Worm (Caenorhabditis elegans): ENCODE results near the gene tag-273.

Gene tag-273

DNA sequence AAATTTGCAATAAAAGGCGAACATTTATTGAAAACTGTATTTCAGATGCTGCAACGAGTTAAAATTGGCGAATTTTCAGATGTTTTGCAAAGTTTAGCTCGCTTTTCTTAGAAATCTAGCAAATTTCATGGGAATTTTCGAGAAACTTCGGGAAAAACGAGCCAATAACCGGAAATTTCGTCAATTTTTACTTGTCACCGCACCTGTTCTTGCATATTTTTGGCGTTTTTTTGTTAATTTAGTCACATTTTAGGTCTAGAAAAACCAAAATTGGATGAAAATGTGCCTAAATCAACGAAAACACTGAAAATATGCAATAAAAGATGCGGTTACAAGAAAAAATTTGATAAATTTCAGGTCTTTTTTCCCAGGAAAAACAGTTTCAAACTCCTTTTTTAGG is 38.1 kb downstream of the tag-273 start:
- TF ChIP-seq vab-15 (tag; optimal IDR thresholded peaks at IDR 0.05) (no peak), sup-37 (GFP tag; optimal IDR thresholded peaks at IDR 0.05) (no peak), efl-3 (GFP tag; optimal IDR thresholded peaks at IDR 0.05) (no peak), pqm-1 (tag; optimal IDR thresholded peaks at IDR 0.05) (no peak), tlp-1 (tag; optimal IDR thresholded peaks at IDR 0.05) (no peak)

DNA sequence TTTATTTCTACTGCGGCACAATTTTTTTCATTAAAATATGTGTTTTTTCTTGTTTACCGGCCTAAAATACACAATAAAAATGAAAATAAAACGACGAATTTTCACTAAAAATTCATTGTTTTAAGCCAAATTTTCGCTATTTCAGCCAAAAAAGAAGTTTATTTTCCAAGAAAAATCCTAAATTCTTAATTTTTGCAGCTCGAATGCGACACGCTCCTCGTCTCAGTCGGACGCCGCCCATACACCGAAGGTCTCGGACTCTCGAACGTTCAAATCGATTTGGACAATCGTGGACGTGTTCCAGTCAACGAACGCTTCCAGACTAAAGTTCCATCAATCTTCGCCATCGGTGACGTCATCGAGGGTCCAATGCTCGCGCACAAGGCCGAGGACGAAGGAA is 38.9 kb downstream of the tag-273 start:
- no peak for TF ChIP-seq nhr-47 (tag; optimal IDR thresholded peaks at IDR 0.05)
- no peak for TF ChIP-seq dpl-1 (GFP tag; optimal IDR thresholded peaks at IDR 0.05)
- TF ChIP-seq F16B12.6 (tag; optimal IDR thresholded peaks at IDR 0.05), result no peak
- TF ChIP-seq pag-3 (tag; optimal IDR thresholded peaks at IDR 0.05; ENCODE audit: borderline replicate concordance, insufficient read depth), result no peak
- TF ChIP-seq isw-1 (GFP tag; IDR thresholded peaks at IDR 0.05), result no peak
- TF ChIP-seq C04F5.9 (tag; optimal IDR thresholded peaks at IDR 0.05), result no peak
- no peak for TF ChIP-seq lin-15B (tag; optimal IDR thresholded peaks at IDR 0.05)
- no peak for TF ChIP-seq hlh-17 (GFP tag; optimal IDR thresholded peaks at IDR 0.05; ENCODE audit: borderline replicate concordance)
- no peak for TF ChIP-seq elt-3 (tag; optimal IDR thresholded peaks at IDR 0.05)
- TF ChIP-seq mep-1 (tag; optimal IDR thresholded peaks at IDR 0.05), result no peak
- TF ChIP-seq zip-4 (GFP tag; optimal IDR thresholded peaks at IDR 0.05), result no peak
- TF ChIP-seq alr-1 (tag; optimal IDR thresholded peaks at IDR 0.05; ENCODE audit: borderline replicate concordance), result no peak
- no peak for TF ChIP-seq tbx-2 (tag; optimal IDR thresholded peaks at IDR 0.05)
- no peak for TF ChIP-seq sox-4 (tag; optimal IDR thresholded peaks at IDR 0.05)
- TF ChIP-seq fos-1 (tag; optimal IDR thresholded peaks at IDR 0.05), result no peak
- TF ChIP-seq nhr-85 (tag), result no peak

DNA sequence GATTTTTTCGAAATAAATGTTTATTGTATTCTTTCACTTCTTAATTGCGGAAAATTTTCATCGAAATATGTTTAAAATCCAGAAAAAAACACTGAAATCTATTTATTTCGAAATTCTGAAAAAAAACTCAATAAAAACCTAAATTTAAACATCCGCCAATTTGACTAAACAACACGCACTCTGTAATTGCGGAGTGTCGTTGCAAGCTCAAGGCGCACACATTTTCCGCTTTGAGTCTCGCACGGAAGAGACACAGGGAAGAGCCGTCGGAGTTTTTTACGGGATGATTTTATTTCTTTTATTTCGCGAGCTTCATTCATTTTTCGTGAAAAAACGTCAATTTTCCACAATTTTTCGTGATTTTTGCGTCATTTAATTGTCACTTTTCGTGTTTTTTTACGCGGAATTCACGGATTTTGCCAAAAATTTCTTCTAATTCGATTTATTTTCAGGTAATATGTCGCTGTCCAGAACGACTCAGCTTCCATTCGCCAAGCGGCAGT is 40.9 kb downstream of the tag-273 start, which contains the start of gene dld-1:
Gene dld-1, plus strand, starts transcription at position 453 of the 503 bp plus-strand sequence.
- no peak for TF ChIP-seq tlp-1 (tag; optimal IDR thresholded peaks at IDR 0.05)
- TF ChIP-seq sox-4 (tag; optimal IDR thresholded peaks at IDR 0.05), result peak; percentile 84
- TF ChIP-seq ceh-82 (tag; optimal IDR thresholded peaks at IDR 0.05), result peak; percentile 97 to 99 (median 98)
- TF ChIP-seq nhr-12 (tag; optimal IDR thresholded peaks at IDR 0.05), result no peak
- peak; percentile 90 for TF ChIP-seq ceh-88 (GFP tag; IDR thresholded peaks at IDR 0.05)
- TF ChIP-seq zip-4 (GFP tag; optimal IDR thresholded peaks at IDR 0.05), result peak; percentile 93
- peak; percentile 98 for TF ChIP-seq nhr-85 (tag)
- TF ChIP-seq egl-13 (tag; optimal IDR thresholded peaks at IDR 0.05), result peak; percentile 86
- TF ChIP-seq C04F5.9 (tag; optimal IDR thresholded peaks at IDR 0.05), result peak; percentile 87
- TF ChIP-seq zag-1 (tag; optimal IDR thresholded peaks at IDR 0.05), result peak; percentile 98
- TF ChIP-seq nhr-77 (tag; optimal IDR thresholded peaks at IDR 0.05), result peak; percentile 96
- peak; percentile 98 for TF ChIP-seq lin-39 (tag; optimal IDR thresholded peaks at IDR 0.05)
- TF ChIP-seq unc-62 (GFP tag; optimal IDR thresholded peaks at IDR 0.05), result no peak
- no peak for TF ChIP-seq nhr-84 (tag; optimal IDR thresholded peaks at IDR 0.05)
- no peak for TF ChIP-seq hlh-4 (tag; optimal IDR thresholded peaks at IDR 0.05)
- peak in 1 of 2 experiments; percentile 72 for TF ChIP-seq ztf-11 (tag; optimal IDR thresholded peaks at IDR 0.05)
- no peak for TF ChIP-seq sptf-1 (tag; optimal IDR thresholded peaks at IDR 0.05)
- TF ChIP-seq ces-1 (GFP tag; optimal IDR thresholded peaks at IDR 0.05), result peak; percentile 31
- TF ChIP-seq pqm-1 (tag; optimal IDR thresholded peaks at IDR 0.05), result peak; percentile 56
- peak; percentile 92 for TF ChIP-seq vab-15 (tag; optimal IDR thresholded peaks at IDR 0.05)
- TF ChIP-seq lsy-2 (tag; optimal IDR thresholded peaks at IDR 0.05), result peak; percentile 98
- peak; percentile 98 for TF ChIP-seq nhr-47 (tag; optimal IDR thresholded peaks at IDR 0.05)
- TF ChIP-seq mef-2 (tag; optimal IDR thresholded peaks at IDR 0.05), result peak; percentile 87
- peak; percentile 99 for TF ChIP-seq lin-13 (GFP tag; optimal IDR thresholded peaks at IDR 0.05)
- TF ChIP-seq xbp-1 (tag; optimal IDR thresholded peaks at IDR 0.05), result peak; percentile 97
- TF ChIP-seq nhr-76 (tag; optimal IDR thresholded peaks at IDR 0.05), result no peak
- TF ChIP-seq unc-86 (tag; optimal IDR thresholded peaks at IDR 0.05), result peak; percentile 98
- peak; percentile 100 for TF ChIP-seq efl-1 (optimal IDR thresholded peaks at IDR 0.05)
- TF ChIP-seq efl-1 (GFP tag; optimal IDR thresholded peaks at IDR 0.05 in 1 of 2), result peak; percentile 100
- TF ChIP-seq nhr-237 (tag; optimal IDR thresholded peaks at IDR 0.05), result peak; percentile 97
- TF ChIP-seq tbx-2 (tag; optimal IDR thresholded peaks at IDR 0.05), result peak; percentile 97
- no peak for TF ChIP-seq unc-98 (GFP tag; IDR thresholded peaks at IDR 0.05)
- TF ChIP-seq lin-14 (GFP tag; optimal IDR thresholded peaks at IDR 0.05), result peak; percentile 97
- peak; percentile 97 for TF ChIP-seq fkh-8 (tag; optimal IDR thresholded peaks at IDR 0.05)
- peak; percentile 97 for TF ChIP-seq nhr-90 (tag; optimal IDR thresholded peaks at IDR 0.05; ENCODE audit: poor library complexity)
- peak; percentile 96 for TF ChIP-seq jun-1 (tag; optimal IDR thresholded peaks at IDR 0.05)
- peak; percentile 97 for TF ChIP-seq aly-2 (tag; optimal IDR thresholded peaks at IDR 0.05)
